Worm (Caenorhabditis elegans): Measurements from ENCODE around the gene scpl-4.

Gene scpl-4

ce11 chrV:10640977-10641376, 42.1 kb downstream of the scpl-4 start:
- TF ChIP-seq skn-1 (tag; optimal IDR thresholded peaks at IDR 0.05) (no peak), egl-27 (tag; optimal IDR thresholded peaks at IDR 0.05) (no peak), unc-55 (GFP tag; optimal IDR thresholded peaks at IDR 0.05) (no peak), aly-2 (tag; optimal IDR thresholded peaks at IDR 0.05) (no peak), blmp-1 (tag; optimal IDR thresholded peaks at IDR 0.05; ENCODE audit: insufficient read depth) (no peak), sma-3 (GFP tag; optimal IDR thresholded peaks at IDR 0.05) (no peak), F13H6.1 (tag; optimal IDR thresholded peaks at IDR 0.05) (no peak)

ce11 chrV:10647043-10647611, 48.2 kb downstream of the scpl-4 start, which contains the start of the genes C32C4.3 and C32C4.16:
Gene C32C4.3 (minus strand): TSS chrV:10647143.
Gene C32C4.16 (plus strand): TSS chrV:10647561.
- TF ChIP-seq nhr-237 (tag; optimal IDR thresholded peaks at IDR 0.05) (no peak), aly-2 (tag; optimal IDR thresholded peaks at IDR 0.05) (no peak), elt-1 (tag; optimal IDR thresholded peaks at IDR 0.05) (no peak), ztf-11 (tag; optimal IDR thresholded peaks at IDR 0.05) (no peak), unc-62 (GFP tag; optimal IDR thresholded peaks at IDR 0.05) (no peak), sem-4 (tag; optimal IDR thresholded peaks at IDR 0.05) (no peak), ztf-4 (tag; optimal IDR thresholded peaks at IDR 0.05) (no peak), nhr-10 (tag; optimal IDR thresholded peaks at IDR 0.05) (no peak), nhr-11 (tag; optimal IDR thresholded peaks at IDR 0.05) (no peak), nhr-21 (tag; optimal IDR thresholded peaks at IDR 0.05) (no peak), C34F6.9 (tag; optimal IDR thresholded peaks at IDR 0.05) (no peak), blmp-1 (tag; optimal IDR thresholded peaks at IDR 0.05; ENCODE audit: insufficient read depth) (no peak), fos-1 (tag; optimal IDR thresholded peaks at IDR 0.05) (no peak), nhr-12 (tag; optimal IDR thresholded peaks at IDR 0.05) (no peak)

DNA sequence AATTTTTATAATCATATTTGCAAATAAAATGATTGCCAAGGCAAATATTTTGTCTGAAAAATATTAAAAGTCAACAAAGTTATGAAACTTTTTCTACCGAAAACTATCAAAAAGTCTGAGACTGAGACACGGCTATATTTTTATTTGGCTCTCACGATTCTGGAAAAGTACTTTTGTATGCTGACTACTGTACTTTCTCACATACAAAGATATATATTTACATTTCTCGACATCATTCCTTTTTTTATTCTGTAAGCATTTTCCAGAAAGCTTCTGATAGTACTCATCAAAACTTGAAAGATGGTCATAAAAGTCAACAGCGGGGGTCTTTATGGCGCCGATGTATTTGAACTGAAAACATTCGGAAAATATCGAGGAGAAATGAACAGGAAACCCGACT, 49.2 kb downstream of the scpl-4 start, which contains the start of gene aqp-6:
aqp-6 (plus strand) TSS at position 301 of the 400 bp plus-strand sequence.
- no peak for TF ChIP-seq elt-1 (tag; optimal IDR thresholded peaks at IDR 0.05)
- TF ChIP-seq lsy-2 (tag; optimal IDR thresholded peaks at IDR 0.05), result no peak
- TF ChIP-seq fos-1 (tag; optimal IDR thresholded peaks at IDR 0.05), result no peak
- no peak for TF ChIP-seq gmeb-1 (tag; optimal IDR thresholded peaks at IDR 0.05)
- no peak for TF ChIP-seq ztf-4 (tag; optimal IDR thresholded peaks at IDR 0.05)
- TF ChIP-seq mdl-1 (tag; optimal IDR thresholded peaks at IDR 0.05), result no peak
- no peak for TF ChIP-seq blmp-1 (tag; optimal IDR thresholded peaks at IDR 0.05; ENCODE audit: insufficient read depth)
- no peak for TF ChIP-seq mab-5 (tag; optimal IDR thresholded peaks at IDR 0.05)
- TF ChIP-seq lin-13 (GFP tag; optimal IDR thresholded peaks at IDR 0.05), result no peak

All from whole organism, L2 larva.